Fruit fly (Drosophila melanogaster) whole organism, embryonic: ENCODE data around the gene PhKgamma.
A peak's percentile ranks its signal among the peaks of the same experiment; 100 is the strongest.

ENCODE experiments used
- CG10209 ChIP-seq: fragments of 200-800 bp; sonication (Bioruptor generic); optimal IDR thresholded peaks from 3 replicates; lab custom pipeline; 2017; ENCODE audit warnings: missing biosample characterization, mild to moderate bottlenecking, missing genetic modification characterization, missing genetic modification reagents
- CG10274 ChIP-seq: fragments of 200-800 bp; sonication (Bioruptor generic); optimal IDR thresholded peaks from 3 replicates; lab custom pipeline; 2017; ENCODE audit warnings: missing biosample characterization, mild to moderate bottlenecking, missing genetic modification characterization
- CG10431 ChIP-seq: fragments of 200-800 bp; sonication (Bioruptor generic); optimal IDR thresholded peaks from 3 replicates; lab custom pipeline; 2018; ENCODE audit warnings: missing biosample characterization, mild to moderate bottlenecking, missing genetic modification characterization
- CG13287 ChIP-seq: fragments of 200-800 bp; sonication (Bioruptor generic); IDR thresholded peaks from 2 replicates; pipeline ENCODE4 v1.3.6; 2022; ENCODE audit warnings: missing biosample characterization, missing genetic modification characterization; ENCODE audit not compliant: partially characterized antibody
- CG17361 ChIP-seq: fragments of 200-800 bp; sonication (Bioruptor generic); IDR thresholded peaks from 3 replicates; pipeline ENCODE4 v1.3.6; 2022; ENCODE audit warnings: missing biosample characterization, missing genetic modification characterization
- CG3163 ChIP-seq: fragments of 200-800 bp; sonication (Bioruptor generic); optimal IDR thresholded peaks from 3 replicates; lab custom pipeline; 2016; ENCODE audit warnings: missing biosample characterization, missing genetic modification characterization
- CG33213 ChIP-seq: fragments of 200-800 bp; sonication (Bioruptor generic); optimal IDR thresholded peaks from 3 replicates; lab custom pipeline; 2016; ENCODE audit warnings: missing biosample characterization, missing genetic modification characterization
- CG3838 ChIP-seq: fragments of 200-800 bp; sonication (Bioruptor generic); optimal IDR thresholded peaks from 3 replicates; lab custom pipeline; 2016; ENCODE audit warnings: missing biosample characterization, missing genetic modification characterization
- CG42726 ChIP-seq: fragments of 200-800 bp; sonication (Bioruptor generic); IDR thresholded peaks from 2 replicates; pipeline ENCODE4 v1.3.6; 2022; ENCODE audit warnings: missing biosample characterization, missing genetic modification characterization; ENCODE audit not compliant: partially characterized antibody
- CG4820 ChIP-seq: fragments of 200-800 bp; sonication (Bioruptor generic); optimal IDR thresholded peaks from 3 replicates; lab custom pipeline; 2016; ENCODE audit warnings: missing biosample characterization, missing genetic modification characterization
- CG5245 ChIP-seq: fragments of 200-800 bp; sonication (Bioruptor generic); optimal IDR thresholded peaks from 3 replicates; lab custom pipeline; 2016; ENCODE audit warnings: missing biosample characterization, missing genetic modification characterization
- CG6854 ChIP-seq: fragments of 200-800 bp; sonication (Bioruptor generic); optimal IDR thresholded peaks from 3 replicates; lab custom pipeline; 2017; ENCODE audit warnings: missing biosample characterization, mild to moderate bottlenecking, missing genetic modification characterization
- CG7271 ChIP-seq: fragments of 200-800 bp; sonication (Bioruptor generic); optimal IDR thresholded peaks from 2 replicates; lab custom pipeline; 2018; ENCODE audit warnings: missing biosample characterization, mild to moderate bottlenecking, missing genetic modification characterization, moderate library complexity
- CG7786 ChIP-seq: fragments of 200-800 bp; sonication (Bioruptor generic); optimal IDR thresholded peaks from 2 replicates; lab custom pipeline; 2016; ENCODE audit warnings: missing biosample characterization, missing genetic modification characterization
- CG8359 ChIP-seq: fragments of 200-800 bp; sonication (Bioruptor generic); optimal IDR thresholded peaks from 2 replicates; lab custom pipeline; 2017; ENCODE audit warnings: missing biosample characterization, mild to moderate bottlenecking, missing genetic modification characterization, borderline replicate concordance
- CG9437 ChIP-seq: fragments of 200-800 bp; sonication (Bioruptor generic); optimal IDR thresholded peaks from 2 replicates; lab custom pipeline; 2018; ENCODE audit warnings: missing biosample characterization, mild to moderate bottlenecking, missing genetic modification characterization
- CG9609 ChIP-seq: fragments of 200-800 bp; sonication (Bioruptor generic); optimal IDR thresholded peaks from 3 replicates; lab custom pipeline; 2016; ENCODE audit warnings: missing biosample characterization, missing genetic modification characterization
- CTCF ChIP-seq: fragments of 200-800 bp; sonication (Bioruptor generic); optimal IDR thresholded peaks from 2 replicates; lab custom pipeline; 2017; ENCODE audit warnings: missing biosample characterization, mild to moderate bottlenecking, missing genetic modification characterization, moderate library complexity
- E2f2 ChIP-seq: fragments of 200-800 bp; sonication (Bioruptor generic); IDR thresholded peaks from 2 replicates; pipeline ENCODE4 v1.3.6; 2022; ENCODE audit warnings: missing biosample characterization, missing genetic modification characterization
- Fer2 ChIP-seq: fragments of 200-800 bp; sonication (Bioruptor generic); optimal IDR thresholded peaks from 2 replicates; lab custom pipeline; 2018; ENCODE audit warnings: missing biosample characterization, mild to moderate bottlenecking, missing genetic modification characterization, moderate library complexity
- Gsc ChIP-seq: fragments of 200-800 bp; sonication (Bioruptor generic); IDR thresholded peaks from 2 replicates; pipeline ENCODE4 v1.3.6; 2022; ENCODE audit warnings: missing biosample characterization, missing genetic modification characterization
- Lhr ChIP-seq: fragments of 200-800 bp; sonication (Bioruptor generic); optimal IDR thresholded peaks from 3 replicates; lab custom pipeline; 2017; ENCODE audit warnings: mild to moderate bottlenecking, missing biosample characterization, missing genetic modification reagents, missing genetic modification characterization
- Mes4 ChIP-seq: fragments of 200-800 bp; sonication (Bioruptor generic); optimal IDR thresholded peaks from 2 replicates; lab custom pipeline; 2016; ENCODE audit warnings: missing biosample characterization, missing genetic modification characterization
- NC2α ChIP-seq: fragments of 200-800 bp; sonication (Bioruptor generic); optimal IDR thresholded peaks from 2 replicates; lab custom pipeline; 2016; ENCODE audit warnings: missing biosample characterization, missing genetic modification characterization
- Oaz ChIP-seq: fragments of 200-800 bp; sonication (Bioruptor generic); IDR thresholded peaks from 2 replicates; pipeline ENCODE4 v1.3.6; 2022; ENCODE audit warnings: missing biosample characterization, missing genetic modification characterization
- Side ChIP-seq: fragments of 200-800 bp; sonication (Bioruptor generic); optimal IDR thresholded peaks from 2 replicates; lab custom pipeline; 2016; ENCODE audit warnings: missing biosample characterization, missing genetic modification characterization
- Sox100B ChIP-seq: fragments of 200-800 bp; sonication (Bioruptor generic); optimal IDR thresholded peaks from 3 replicates; lab custom pipeline; 2018; ENCODE audit warnings: missing biosample characterization, mild to moderate bottlenecking, missing genetic modification characterization
- Spps ChIP-seq: fragments of 200-800 bp; sonication (Bioruptor generic); optimal IDR thresholded peaks from 2 replicates; lab custom pipeline; 2018; ENCODE audit warnings: missing biosample characterization, mild to moderate bottlenecking, missing genetic modification characterization
- Sry-δ ChIP-seq: fragments of 200-800 bp; sonication (Bioruptor generic); optimal IDR thresholded peaks from 2 replicates; lab custom pipeline; 2016; ENCODE audit warnings: missing biosample characterization, missing genetic modification characterization
- Taf1 ChIP-seq: fragments of 200-800 bp; sonication (Bioruptor generic); IDR thresholded peaks from 2 replicates; pipeline ENCODE4 v1.3.6; 2022; ENCODE audit warnings: missing biosample characterization, missing genetic modification characterization
- aop ChIP-seq: fragments of 200-800 bp; sonication (Bioruptor generic); IDR thresholded peaks from 2 replicates; pipeline ENCODE4 v1.3.6; 2022; ENCODE audit warnings: missing biosample characterization, missing genetic modification characterization
- ash1 ChIP-seq: fragments of 200-800 bp; sonication (Bioruptor generic); optimal IDR thresholded peaks from 2 replicates; lab custom pipeline; 2018; ENCODE audit warnings: missing biosample characterization, mild to moderate bottlenecking, missing genetic modification characterization
- ato ChIP-seq: fragments of 200-800 bp; sonication (Bioruptor generic); IDR thresholded peaks from 2 replicates; pipeline ENCODE4 v1.3.6; 2022; ENCODE audit warnings: missing biosample characterization, missing genetic modification characterization; ENCODE audit not compliant: partially characterized antibody
- dmrt99B ChIP-seq: fragments of 200-800 bp; sonication (Bioruptor generic); optimal IDR thresholded peaks from 2 replicates; lab custom pipeline; 2018; ENCODE audit warnings: missing biosample characterization, mild to moderate bottlenecking, missing genetic modification characterization, moderate library complexity
- ewg ChIP-seq: fragments of 200-800 bp; sonication (Bioruptor generic); optimal IDR thresholded peaks from 3 replicates; lab custom pipeline; 2017; ENCODE audit warnings: mild to moderate bottlenecking, missing biosample characterization, missing genetic modification reagents, missing genetic modification characterization
- fd64A ChIP-seq: fragments of 200-800 bp; sonication (Bioruptor generic); optimal IDR thresholded peaks from 3 replicates; lab custom pipeline; 2018; ENCODE audit warnings: missing biosample characterization, mild to moderate bottlenecking, missing genetic modification characterization
- fu2 ChIP-seq: fragments of 200-800 bp; sonication (Bioruptor generic); optimal IDR thresholded peaks from 2 replicates; lab custom pipeline; 2016; ENCODE audit warnings: missing biosample characterization, missing genetic modification characterization
- gcm2 ChIP-seq: fragments of 200-800 bp; sonication (Bioruptor generic); optimal IDR thresholded peaks from 2 replicates; lab custom pipeline; 2016; ENCODE audit warnings: missing biosample characterization, missing genetic modification characterization
- gfzf ChIP-seq: fragments of 200-800 bp; sonication (Bioruptor generic); optimal IDR thresholded peaks from 2 replicates; lab custom pipeline; 2016; ENCODE audit warnings: missing biosample characterization, mild to moderate bottlenecking, missing genetic modification characterization, moderate library complexity
- kay ChIP-seq: fragments of 200-800 bp; sonication (Bioruptor generic); optimal IDR thresholded peaks from 2 replicates; lab custom pipeline; 2016; ENCODE audit warnings: missing biosample characterization, missing genetic modification characterization
- oc ChIP-seq: fragments of 200-800 bp; sonication (Bioruptor generic); optimal IDR thresholded peaks from 2 replicates; lab custom pipeline; 2018; ENCODE audit warnings: missing biosample characterization, mild to moderate bottlenecking, missing genetic modification characterization, moderate library complexity
- onecut ChIP-seq: fragments of 200-800 bp; sonication (Bioruptor generic); IDR thresholded peaks from 2 replicates; pipeline ENCODE4 v1.3.6; 2022; ENCODE audit warnings: missing biosample characterization, missing genetic modification characterization
- pnt ChIP-seq: fragments of 200-800 bp; sonication (Bioruptor generic); optimal IDR thresholded peaks from 3 replicates; lab custom pipeline; 2016; ENCODE audit warnings: missing biosample characterization, missing genetic modification characterization
- pum ChIP-seq: fragments of 200-800 bp; sonication (Bioruptor generic); optimal IDR thresholded peaks from 2 replicates; lab custom pipeline; 2016; ENCODE audit warnings: missing biosample characterization, missing genetic modification characterization
- pzg ChIP-seq: fragments of 200-800 bp; sonication (Bioruptor generic); optimal IDR thresholded peaks from 3 replicates; lab custom pipeline; 2018; ENCODE audit warnings: missing biosample characterization, mild to moderate bottlenecking, missing genetic modification characterization, moderate library complexity
- ro ChIP-seq: fragments of 200-800 bp; sonication (Bioruptor generic); IDR thresholded peaks from 2 replicates; pipeline ENCODE4 v1.3.6; 2022; ENCODE audit warnings: missing biosample characterization, missing genetic modification characterization
- slp2 ChIP-seq: fragments of 200-800 bp; sonication (Bioruptor generic); optimal IDR thresholded peaks from 2 replicates; lab custom pipeline; 2016; ENCODE audit warnings: missing biosample characterization, missing genetic modification characterization
- tup ChIP-seq: fragments of 200-800 bp; sonication (Bioruptor generic); optimal IDR thresholded peaks from 2 replicates; lab custom pipeline; 2016; ENCODE audit warnings: missing biosample characterization, mild to moderate bottlenecking, missing genetic modification characterization, moderate library complexity
- twi ChIP-seq: fragments of 200-800 bp; optimal IDR thresholded peaks from 2 replicates; lab custom pipeline; 2019; ENCODE audit warnings: missing biosample characterization, mild to moderate bottlenecking, missing genetic modification characterization, moderate library complexity

Gene PhKgamma

dm6 chrX:11715937-11716730 is 21.2 kb downstream of the PhKgamma start (continued):
- TF ChIP-seq Taf1 (GFP tag; lab: Robert Waterston, UW) = no peak; the same call in 1 of the 2 replicates
- no peak for TF ChIP-seq aop (GFP tag; lab: Robert Waterston, UW)
- peak; percentile 78 for TF ChIP-seq ro
- peak; percentile 60 for TF ChIP-seq CG5245
- peak; percentile 82 for TF ChIP-seq oc (tag; lab: Kevin White, UChicago)
- TF ChIP-seq CG6854 (GFP tag; lab: Kevin White, UChicago) = peak; percentile 85
- TF ChIP-seq Lhr (GFP tag; lab: Kevin White, UChicago) = peak; percentile 32
- peak; percentile 23 for TF ChIP-seq CG7271
- peak; percentile 33 for TF ChIP-seq CG10431
- TF ChIP-seq CG3163 (GFP tag; lab: Kevin White, UChicago) = peak; percentile 67
- 0 out of 2 replicates have a peak, but pooled peaks have one; percentile 3 for TF ChIP-seq onecut (GFP tag; lab: Robert Waterston, UW)
- TF ChIP-seq ash1 (GFP tag; lab: Kevin White, UChicago) = no peak
- TF ChIP-seq kay (GFP tag; lab: Kevin White, UChicago) = peak; percentile 79
- peak; percentile 56 for TF ChIP-seq Mes4 (GFP tag; lab: Kevin White, UChicago)
- TF ChIP-seq Gsc (GFP tag; lab: Robert Waterston, UW) = peak; percentile 65
- TF ChIP-seq CG8359 = peak; percentile 69
- TF ChIP-seq pum (GFP tag; lab: Kevin White, UChicago) = peak; percentile 75
- TF ChIP-seq NC2α = peak; percentile 77
- TF ChIP-seq CG10209 (GFP tag; lab: Kevin White, UChicago) = peak; percentile 91
- peak; percentile 81 for TF ChIP-seq fu2
- peak; percentile 62 for TF ChIP-seq Spps (tag; lab: Kevin White, UChicago)
- peak; percentile 72 for TF ChIP-seq Oaz (GFP tag; lab: Robert Waterston, UW)
- TF ChIP-seq slp2 (GFP tag; lab: Kevin White, UChicago) = peak; percentile 85
- TF ChIP-seq CG42726 (GFP tag; lab: Robert Waterston, UW) = no peak
- peak; percentile 84 for TF ChIP-seq CG4820 (GFP tag; lab: Kevin White, UChicago)
- peak; percentile 84 for TF ChIP-seq CG9609 (GFP tag; lab: Kevin White, UChicago)
- peak; percentile 90 for TF ChIP-seq CG10274
- peak; percentile 48 for TF ChIP-seq tup (GFP tag; lab: Kevin White, UChicago)
- TF ChIP-seq dmrt99B = peak; percentile 90
- peak; percentile 2 for TF ChIP-seq gfzf
- TF ChIP-seq pzg (GFP tag; lab: Kevin White, UChicago) = no peak
- TF ChIP-seq CG7786 (GFP tag; lab: Kevin White, UChicago) = peak; percentile 83
- TF ChIP-seq CG17361 (GFP tag; lab: Robert Waterston, UW) = peak; percentile 89
- peak; percentile 89 for TF ChIP-seq Sox100B
- TF ChIP-seq Side (GFP tag; lab: Kevin White, UChicago) = peak; percentile 70
- peak; percentile 41 for TF ChIP-seq Sry-δ
- peak; percentile 61 for TF ChIP-seq gcm2 (GFP tag; lab: Kevin White, UChicago)
- TF ChIP-seq ewg (GFP tag; lab: Kevin White, UChicago) = peak; percentile 69
- TF ChIP-seq CG13287 (GFP tag; lab: Robert Waterston, UW) = peak; percentile 75
- TF ChIP-seq fd64A (GFP tag; lab: Kevin White, UChicago) = peak; percentile 72
- TF ChIP-seq CG3838 = peak; percentile 44
- peak; percentile 85 for TF ChIP-seq pnt (GFP tag; lab: Kevin White, UChicago)
- peak; percentile 80 for TF ChIP-seq CG33213 (GFP tag; lab: Kevin White, UChicago)
- peak; percentile 91 for TF ChIP-seq twi (tag; lab: Kevin White, UChicago)
- TF ChIP-seq E2f2 (GFP tag; lab: Robert Waterston, UW) = peak; percentile 55; the same call in 1 of the 2 replicates
- TF ChIP-seq ato (GFP tag; lab: Robert Waterston, UW) = peak; percentile 34; the same call in 1 of the 2 replicates
- TF ChIP-seq CTCF (GFP tag; lab: Kevin White, UChicago) = no peak
- TF ChIP-seq Fer2 (tag; lab: Kevin White, UChicago) = peak; percentile 65
- TF ChIP-seq CG9437 (GFP tag; lab: Kevin White, UChicago) = peak; percentile 82
